Worm (Caenorhabditis elegans) whole organism, mixed stage, embryonic: ENCODE results near the gene R07D5.2.

Source experiments
- M03D4.4 ChIP-seq: sonication (generic microtip); optimal IDR thresholded peaks from 2 replicates; lab custom pipeline; 2017; ENCODE audit warnings: mild to moderate bottlenecking, missing genetic modification characterization, missing compliant biosample characterization
- bed-3 ChIP-seq: fragments of 200-800 bp; sonication (Bioruptor generic); optimal IDR thresholded peaks from 3 replicates; lab custom pipeline; 2018; ENCODE audit warnings: mild to moderate bottlenecking, missing genetic modification characterization, moderate library complexity, missing compliant biosample characterization
- blmp-1 ChIP-seq: fragments of 150-350 bp; optimal IDR thresholded peaks from 2 replicates; lab custom pipeline; 2014; ENCODE audit warnings: missing biosample characterization, missing genetic modification characterization
- ceh-39 ChIP-seq: fragments of 150-350 bp; optimal IDR thresholded peaks from 2 replicates; lab custom pipeline; 2014; ENCODE audit warnings: missing biosample characterization, missing genetic modification characterization
- ceh-83 ChIP-seq: fragments of 200-800 bp; sonication (Bioruptor generic); optimal IDR thresholded peaks from 2 replicates; lab custom pipeline; 2018; ENCODE audit warnings: mild to moderate bottlenecking, missing genetic modification characterization, missing compliant biosample characterization
- ces-1 ChIP-seq: fragments of 150-350 bp; optimal IDR thresholded peaks from 2 replicates; lab custom pipeline; 2014; ENCODE audit warnings: missing biosample characterization, missing genetic modification reagents, missing genetic modification characterization
- cnd-1 ChIP-seq: fragments of 200-800 bp; sonication (Bioruptor generic); optimal IDR thresholded peaks from 2 replicates; lab custom pipeline; 2018; ENCODE audit warnings: mild to moderate bottlenecking, missing genetic modification characterization, missing compliant biosample characterization
- drap-1 ChIP-seq: fragments of 200-800 bp; sonication (Bioruptor generic); optimal IDR thresholded peaks from 3 replicates; lab custom pipeline; 2018; ENCODE audit warnings: mild to moderate bottlenecking, missing genetic modification characterization, missing compliant biosample characterization
- elt-1 ChIP-seq: sonication (generic microtip); optimal IDR thresholded peaks from 2 replicates; lab custom pipeline; 2017; ENCODE audit warnings: missing genetic modification characterization, mild to moderate bottlenecking, missing compliant biosample characterization, antibody characterized with exemption, moderate library complexity, borderline replicate concordance; ENCODE audit not compliant: insufficient read depth
- elt-3 ChIP-seq: fragments of 150-350 bp; optimal IDR thresholded peaks from 2 replicates; lab custom pipeline; 2014; ENCODE audit warnings: missing biosample characterization, missing genetic modification characterization
- ham-2 ChIP-seq: fragments of 200-800 bp; sonication (Bioruptor generic); optimal IDR thresholded peaks from 2 replicates; lab custom pipeline; 2018; ENCODE audit warnings: mild to moderate bottlenecking, missing genetic modification characterization, missing compliant biosample characterization
- lin-13 ChIP-seq: fragments of 150-350 bp; optimal IDR thresholded peaks from 2 replicates; lab custom pipeline; 2014; ENCODE audit warnings: missing biosample characterization, missing genetic modification characterization
- lin-32 ChIP-seq: fragments of 200-800 bp; sonication (Bioruptor generic); optimal IDR thresholded peaks from 2 replicates; lab custom pipeline; 2018; ENCODE audit warnings: mild to moderate bottlenecking, missing genetic modification characterization, missing compliant biosample characterization
- mep-1 ChIP-seq: fragments of 150-350 bp; optimal IDR thresholded peaks from 2 replicates; lab custom pipeline; 2017; ENCODE audit warnings: missing biosample characterization, missing genetic modification reagents, missing genetic modification characterization, inconsistent platforms
- mls-2 ChIP-seq: sonication (generic microtip); optimal IDR thresholded peaks from 2 replicates; lab custom pipeline; 2016; ENCODE audit warnings: mild to moderate bottlenecking, missing genetic modification characterization, moderate library complexity, missing compliant biosample characterization
- nhr-12 ChIP-seq: fragments of 150-350 bp; optimal IDR thresholded peaks from 2 replicates; lab custom pipeline; 2014; ENCODE audit warnings: missing biosample characterization, missing genetic modification characterization
- nhr-237 ChIP-seq: fragments of 150-350 bp; optimal IDR thresholded peaks from 2 replicates; lab custom pipeline; 2014; ENCODE audit warnings: missing biosample characterization, missing genetic modification characterization
- nhr-28 ChIP-seq: fragments of 150-350 bp; optimal IDR thresholded peaks from 2 replicates; lab custom pipeline; 2014; ENCODE audit warnings: missing biosample characterization, missing genetic modification characterization
- pha-4 ChIP-seq: fragments of 150-350 bp; optimal IDR thresholded peaks from 2 replicates; lab custom pipeline; 2018; ENCODE audit warnings: missing biosample characterization, missing genetic modification reagents, missing genetic modification characterization
- sem-2 ChIP-seq: fragments of 200-800 bp; sonication (Bioruptor generic); optimal IDR thresholded peaks from 2 replicates; lab custom pipeline; 2018; ENCODE audit warnings: mild to moderate bottlenecking, missing genetic modification characterization, missing compliant biosample characterization
- sptf-1 ChIP-seq: sonication (generic microtip); optimal IDR thresholded peaks from 2 replicates; lab custom pipeline; 2017; ENCODE audit warnings: mild to moderate bottlenecking, missing genetic modification characterization, moderate library complexity, missing compliant biosample characterization
- unc-120 ChIP-seq: sonication (generic microtip); optimal IDR thresholded peaks from 2 replicates; lab custom pipeline; 2017; ENCODE audit warnings: missing genetic modification characterization, missing compliant biosample characterization; ENCODE audit not compliant: poor library complexity, severe bottlenecking
- unc-39 ChIP-seq: fragments of 150-350 bp; optimal IDR thresholded peaks from 2 replicates; lab custom pipeline; 2014; ENCODE audit warnings: missing biosample characterization, missing genetic modification characterization
- unc-62 ChIP-seq: fragments of 150-350 bp; optimal IDR thresholded peaks from 2 replicates; lab custom pipeline; 2014; ENCODE audit warnings: missing biosample characterization, missing genetic modification reagents, missing genetic modification characterization
- zip-8 ChIP-seq: fragments of 150-350 bp; optimal IDR thresholded peaks from 2 replicates; lab custom pipeline; 2014; ENCODE audit warnings: missing biosample characterization, missing genetic modification characterization
- ztf-11 ChIP-seq: fragments of 150-350 bp; optimal IDR thresholded peaks from 2 replicates; lab custom pipeline; 2014; ENCODE audit warnings: missing biosample characterization, missing genetic modification characterization

The R07D5.2 gene

ce11 chrX:15126736-15127135 is 10.3 kb upstream of the R07D5.2 start:
- TF ChIP-seq drap-1 (no peak), sptf-1 (tag; lab: Kevin White, UChicago) (no peak), ces-1 (GFP tag; lab: Kevin White, UChicago) (peak; percentile 88)

- TF ChIP-seq blmp-1 (tag; lab: Kevin White, UChicago) (no peak), ces-1 (GFP tag; lab: Kevin White, UChicago) (peak; percentile 85)
Observed at ce11 chrX:15125138-15125537, 8.7 kb upstream of the R07D5.2 start.

DNA sequence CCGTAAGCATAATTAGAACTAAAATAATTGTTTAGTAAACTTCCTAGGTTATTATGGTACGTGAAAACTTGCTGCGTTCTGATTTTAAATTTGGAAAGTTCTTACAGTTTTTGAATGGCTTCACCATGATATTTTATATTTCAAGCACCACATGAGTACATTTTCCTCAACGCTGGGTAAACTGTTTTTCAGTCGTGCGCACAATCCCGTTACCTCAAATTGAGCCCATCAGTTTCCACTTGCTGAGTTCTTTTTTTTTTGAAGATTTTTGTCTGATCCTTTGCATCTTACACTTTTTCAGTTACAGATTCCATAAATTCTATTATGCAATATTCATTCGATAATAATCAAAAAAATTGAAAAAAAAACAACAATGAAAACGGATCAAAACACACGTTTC is 4.1 kb upstream of the R07D5.2 start:
- TF ChIP-seq bed-3 (GFP tag; lab: Kevin White, UChicago), result no peak
- TF ChIP-seq nhr-28 (tag; lab: Kevin White, UChicago), result no peak
- no peak for TF ChIP-seq ces-1 (GFP tag; lab: Kevin White, UChicago)
- no peak for TF ChIP-seq elt-3 (tag; lab: Kevin White, UChicago)
- TF ChIP-seq ceh-83 (GFP tag; lab: Kevin White, UChicago), result no peak
- TF ChIP-seq ceh-39 (tag; lab: Kevin White, UChicago), result no peak
- no peak for TF ChIP-seq blmp-1 (tag; lab: Kevin White, UChicago)
- no peak for TF ChIP-seq M03D4.4
- no peak for TF ChIP-seq nhr-12 (tag; lab: Kevin White, UChicago)
- no peak for TF ChIP-seq mep-1 (tag; lab: Kevin White, UChicago)
- TF ChIP-seq sptf-1 (tag; lab: Kevin White, UChicago), result no peak
- no peak for TF ChIP-seq nhr-237
- TF ChIP-seq drap-1, result no peak
- TF ChIP-seq elt-1 (tag; lab: Kevin White, UChicago), result no peak
- no peak for TF ChIP-seq unc-120
- TF ChIP-seq unc-62 (GFP tag; lab: Kevin White, UChicago), result no peak
- no peak for TF ChIP-seq lin-13 (tag; lab: Kevin White, UChicago)
- no peak for TF ChIP-seq unc-39 (tag; lab: Kevin White, UChicago)
- no peak for TF ChIP-seq pha-4 (tag; lab: Kevin White, UChicago)
- TF ChIP-seq mls-2 (tag; lab: Kevin White, UChicago), result no peak
- TF ChIP-seq, all 35 proteins: peak for 0

ce11 chrX:15115748-15116147 is 666 bp downstream of the R07D5.2 start:
- TF ChIP-seq zip-8 (tag; lab: Kevin White, UChicago), result peak; percentile 97
- TF ChIP-seq cnd-1 (tag; lab: Kevin White, UChicago), result peak; percentile 78
- no peak for TF ChIP-seq lin-32 (GFP tag; lab: Kevin White, UChicago)
- TF ChIP-seq, all 35 proteins: peak for 2

- TF ChIP-seq sptf-1 (tag; lab: Kevin White, UChicago) (no peak), sem-2 (no peak)
Observed at ce11 chrX:15112172-15112571, 4.2 kb downstream of the R07D5.2 start.

DNA sequence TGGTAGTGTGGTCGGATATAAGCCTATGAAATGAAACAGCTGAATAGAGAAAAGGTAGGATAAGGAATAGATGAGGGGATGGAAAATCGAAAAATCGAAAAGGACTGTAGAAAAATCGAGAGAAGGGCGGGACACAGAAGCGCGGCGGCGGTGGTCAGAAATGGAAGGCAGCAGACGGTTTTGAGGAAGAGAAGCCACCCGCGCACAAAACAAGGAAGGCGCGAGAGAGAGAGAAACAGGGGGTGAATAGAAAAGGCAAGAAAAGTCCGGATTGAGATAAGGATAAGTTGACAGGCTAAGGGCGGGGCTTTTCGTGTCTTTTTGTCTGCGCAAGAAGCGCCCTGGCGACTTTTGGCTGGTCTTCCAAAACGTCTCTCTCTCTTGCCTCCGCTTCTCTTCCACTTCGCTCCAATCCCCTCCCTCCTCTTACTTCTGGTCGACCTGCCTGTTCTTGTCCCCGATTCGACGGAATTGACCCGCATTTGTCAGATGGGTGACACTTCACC is 8.6 kb downstream of the R07D5.2 start, which contains the start of gene mlt-9:
Gene mlt-9 (minus strand): TSS at position 51 of the 506 bp plus-strand sequence.
- TF ChIP-seq sem-2, result no peak
- TF ChIP-seq ham-2, result peak; percentile 63
- TF ChIP-seq elt-1 (tag; lab: Kevin White, UChicago), result peak; percentile 12
- TF ChIP-seq nhr-28 (tag; lab: Kevin White, UChicago), result no peak
- no peak for TF ChIP-seq lin-32 (GFP tag; lab: Kevin White, UChicago)
- TF ChIP-seq ceh-83 (GFP tag; lab: Kevin White, UChicago), result no peak
- no peak for TF ChIP-seq ces-1 (GFP tag; lab: Kevin White, UChicago)
- no peak for TF ChIP-seq elt-3 (tag; lab: Kevin White, UChicago)

- TF ChIP-seq lin-13 (tag; lab: Kevin White, UChicago) (no peak), ztf-11 (tag; lab: Kevin White, UChicago) (no peak), M03D4.4 (no peak), pha-4 (tag; lab: Kevin White, UChicago) (no peak), sem-2 (no peak), blmp-1 (tag; lab: Kevin White, UChicago) (peak; percentile 28)
- TF ChIP-seq, all 35 proteins: peak for 1
Observed at ce11 chrX:15104963-15105493, 11.4 kb downstream of the R07D5.2 start.
